Worm (Caenorhabditis elegans) whole organism, midembryonic: ENCODE measurements around the gene C42C1.12.

Source experiments
- med-1 ChIP-seq: sonication (generic microtip); optimal IDR thresholded peaks from 2 replicates; lab custom pipeline; 2017; ENCODE audit warnings: missing genetic modification characterization, mild to moderate bottlenecking, missing compliant biosample characterization, antibody characterized with exemption, missing genetic modification reagents; ENCODE audit not compliant: insufficient read depth
- ref-1 ChIP-seq: fragments of 200-800 bp; sonication (Bioruptor generic); conservative IDR thresholded peaks from 2 replicates; pipeline ENCODE4 v1.3.6; 2022; ENCODE audit warnings: missing genetic modification reagents, missing genetic modification characterization, missing compliant biosample characterization
- ztf-29 ChIP-seq: fragments of 200-800 bp; sonication (Bioruptor generic); IDR thresholded peaks from 2 replicates; pipeline ENCODE4 v1.3.6; 2022; ENCODE audit warnings: missing genetic modification reagents, missing genetic modification characterization, missing compliant biosample characterization

ce11 chrIV:12268272-12269045 lies 13.5 kb downstream of the C42C1.12 start, which contains the start of the genes ppm-1.H and rpl-34:
- TF ChIP-seq med-1 (GFP tag; lab: Kevin White, UChicago) (no peak), ref-1 (GFP tag; lab: Robert Waterston, UW) (no peak), ztf-29 (GFP tag; lab: Robert Waterston, UW) (peak; percentile 53; the same call in 1 of the 2 replicates)
